Worm (Caenorhabditis elegans): ENCODE data around the gene spat-2.

- no peak for TF ChIP-seq T22C8.4 (GFP tag; IDR thresholded peaks at IDR 0.05)
- no peak for TF ChIP-seq klf-2 (GFP tag; conservative IDR thresholded peaks at IDR 0.05)
- no peak for TF ChIP-seq flt-1 (GFP tag; IDR thresholded peaks at IDR 0.05)
- no peak for TF ChIP-seq ztf-23 (GFP tag; IDR thresholded peaks at IDR 0.05)
- no peak for TF ChIP-seq ref-1 (GFP tag; conservative IDR thresholded peaks at IDR 0.05)
- TF ChIP-seq tab-1 (GFP tag; IDR thresholded peaks at IDR 0.05): no peak
These were observed 23.0 kb downstream of the spat-2 start for ce11 chrIII:11059775-11060174.
